Worm (Caenorhabditis elegans) whole organism, mixed stage, embryonic: ENCODE measurements around the gene fbxc-47.

Source experiments
- bed-3 ChIP-seq: fragments of 200-800 bp; sonication (Bioruptor generic); optimal IDR thresholded peaks from 3 replicates; lab custom pipeline; 2018; ENCODE audit warnings: mild to moderate bottlenecking, missing genetic modification characterization, moderate library complexity, missing compliant biosample characterization
- ces-1 ChIP-seq: fragments of 150-350 bp; optimal IDR thresholded peaks from 2 replicates; lab custom pipeline; 2014; ENCODE audit warnings: missing biosample characterization, missing genetic modification reagents, missing genetic modification characterization
- cnd-1 ChIP-seq: fragments of 200-800 bp; sonication (Bioruptor generic); optimal IDR thresholded peaks from 2 replicates; lab custom pipeline; 2018; ENCODE audit warnings: mild to moderate bottlenecking, missing genetic modification characterization, missing compliant biosample characterization
- ham-2 ChIP-seq: fragments of 200-800 bp; sonication (Bioruptor generic); optimal IDR thresholded peaks from 2 replicates; lab custom pipeline; 2018; ENCODE audit warnings: mild to moderate bottlenecking, missing genetic modification characterization, missing compliant biosample characterization
- lin-13 ChIP-seq: fragments of 150-350 bp; optimal IDR thresholded peaks from 2 replicates; lab custom pipeline; 2014; ENCODE audit warnings: missing biosample characterization, missing genetic modification characterization
- mep-1 ChIP-seq: fragments of 150-350 bp; optimal IDR thresholded peaks from 2 replicates; lab custom pipeline; 2017; ENCODE audit warnings: missing biosample characterization, missing genetic modification reagents, missing genetic modification characterization, inconsistent platforms
- mls-2 ChIP-seq: sonication (generic microtip); optimal IDR thresholded peaks from 2 replicates; lab custom pipeline; 2016; ENCODE audit warnings: mild to moderate bottlenecking, missing genetic modification characterization, moderate library complexity, missing compliant biosample characterization
- nhr-237 ChIP-seq: fragments of 150-350 bp; optimal IDR thresholded peaks from 2 replicates; lab custom pipeline; 2014; ENCODE audit warnings: missing biosample characterization, missing genetic modification characterization
- nhr-76 ChIP-seq: sonication (generic microtip); optimal IDR thresholded peaks from 2 replicates; lab custom pipeline; 2017; ENCODE audit warnings: missing biosample characterization, missing genetic modification characterization
- pha-4 ChIP-seq: fragments of 150-350 bp; optimal IDR thresholded peaks from 2 replicates; lab custom pipeline; 2018; ENCODE audit warnings: missing biosample characterization, missing genetic modification reagents, missing genetic modification characterization
- snpc-4 ChIP-seq: fragments of 150-350 bp; optimal IDR thresholded peaks from 2 replicates; lab custom pipeline; 2014; ENCODE audit warnings: missing biosample characterization, missing genetic modification characterization
- unc-39 ChIP-seq: fragments of 150-350 bp; optimal IDR thresholded peaks from 2 replicates; lab custom pipeline; 2014; ENCODE audit warnings: missing biosample characterization, missing genetic modification characterization
- ztf-11 ChIP-seq: fragments of 150-350 bp; optimal IDR thresholded peaks from 2 replicates; lab custom pipeline; 2014; ENCODE audit warnings: missing biosample characterization, missing genetic modification characterization

- TF ChIP-seq pha-4 (tag; lab: Kevin White, UChicago) (no peak), ham-2 (GFP tag; lab: Kevin White, UChicago) (no peak), nhr-76 (no peak), nhr-237 (tag; lab: Kevin White, UChicago) (no peak), snpc-4 (no peak), ces-1 (GFP tag; lab: Kevin White, UChicago) (no peak), bed-3 (GFP tag; lab: Kevin White, UChicago) (no peak), mls-2 (no peak), ztf-11 (tag; lab: Kevin White, UChicago) (no peak), mep-1 (tag; lab: Kevin White, UChicago) (no peak), cnd-1 (tag; lab: Kevin White, UChicago) (no peak), lin-13 (no peak), unc-39 (tag; lab: Kevin White, UChicago) (no peak)
Measured at ce11 chrIV:3827724-3828123, 22.4 kb downstream of the fbxc-47 start.
